Worm (Caenorhabditis elegans) whole organism, late embryonic: ENCODE measurements around the gene zmp-4.

ENCODE experiments used
- C38D4.7 ChIP-seq: fragments of 200-800 bp; sonication (Bioruptor generic); optimal IDR thresholded peaks from 2 replicates; lab custom pipeline; 2018; ENCODE audit warnings: mild to moderate bottlenecking, missing genetic modification characterization, moderate library complexity, missing compliant biosample characterization
- F13H6.1 ChIP-seq: sonication (generic microtip); optimal IDR thresholded peaks from 2 replicates; lab custom pipeline; 2016; ENCODE audit warnings: missing genetic modification characterization, missing compliant biosample characterization
- K02D7.2 ChIP-seq: sonication (generic microtip); optimal IDR thresholded peaks from 2 replicates; lab custom pipeline; 2017; ENCODE audit warnings: mild to moderate bottlenecking, missing genetic modification characterization, missing compliant biosample characterization
- ama-1 ChIP-seq: fragments of 150-350 bp; optimal IDR thresholded peaks from 2 replicates; lab custom pipeline; 2014
- ceh-14 ChIP-seq: sonication (generic microtip); optimal IDR thresholded peaks from 2 replicates; lab custom pipeline; 2016; ENCODE audit warnings: missing genotype, missing genetic modification characterization, missing compliant biosample characterization
- ceh-18 ChIP-seq: sonication (generic microtip); optimal IDR thresholded peaks from 2 replicates; lab custom pipeline; 2016; ENCODE audit warnings: missing genetic modification characterization, missing compliant biosample characterization
- ceh-2 ChIP-seq: sonication (generic microtip); optimal IDR thresholded peaks from 2 replicates; lab custom pipeline; 2016; ENCODE audit warnings: missing genotype, missing genetic modification characterization, missing compliant biosample characterization
- ceh-24 ChIP-seq: sonication (generic microtip); optimal IDR thresholded peaks from 2 replicates; lab custom pipeline; 2016; ENCODE audit warnings: mild to moderate bottlenecking, missing genetic modification characterization, missing compliant biosample characterization
- ceh-30 ChIP-seq: fragments of 150-350 bp; optimal IDR thresholded peaks from 2 replicates; lab custom pipeline; 2014; ENCODE audit warnings: missing biosample characterization, missing genetic modification characterization
- ceh-31 ChIP-seq: sonication (generic microtip); optimal IDR thresholded peaks from 2 replicates; lab custom pipeline; 2016; ENCODE audit warnings: missing genetic modification characterization, missing compliant biosample characterization
- ceh-45 ChIP-seq: fragments of 200-800 bp; sonication (Bioruptor generic); IDR thresholded peaks from 2 replicates; pipeline ENCODE4 v1.3.6; 2022; ENCODE audit warnings: missing genetic modification reagents, missing genetic modification characterization, missing compliant biosample characterization
- ceh-6 ChIP-seq: fragments of 200-800 bp; sonication (Bioruptor generic); optimal IDR thresholded peaks from 2 replicates; lab custom pipeline; 2018; ENCODE audit warnings: mild to moderate bottlenecking, missing genetic modification characterization, missing compliant biosample characterization
- ceh-9 ChIP-seq: sonication (generic microtip); optimal IDR thresholded peaks from 2 replicates; lab custom pipeline; 2016; ENCODE audit warnings: mild to moderate bottlenecking, missing genetic modification characterization, inconsistent platforms, missing compliant biosample characterization
- che-1 ChIP-seq: sonication (generic microtip); optimal IDR thresholded peaks from 2 replicates; lab custom pipeline; 2016; ENCODE audit warnings: mild to moderate bottlenecking, missing genetic modification characterization, missing compliant biosample characterization
- elt-2 ChIP-seq: sonication (generic microtip); optimal IDR thresholded peaks from 2 replicates; lab custom pipeline; 2016; ENCODE audit warnings: missing genetic modification reagents, missing genetic modification characterization, missing compliant biosample characterization
- elt-4 ChIP-seq: sonication (generic microtip); optimal IDR thresholded peaks from 2 replicates; lab custom pipeline; 2016; ENCODE audit warnings: missing genetic modification characterization, missing compliant biosample characterization
- fax-1 ChIP-seq: sonication (generic microtip); optimal IDR thresholded peaks from 2 replicates; lab custom pipeline; 2016; ENCODE audit warnings: missing genotype, missing genetic modification characterization, missing compliant biosample characterization
- fkh-10 ChIP-seq: fragments of 150-350 bp; optimal IDR thresholded peaks from 2 replicates; lab custom pipeline; 2014; ENCODE audit warnings: missing biosample characterization, missing genetic modification reagents, missing genetic modification characterization
- fkh-6 ChIP-seq: sonication (generic microtip); optimal IDR thresholded peaks from 2 replicates; lab custom pipeline; 2016; ENCODE audit warnings: missing genetic modification characterization, missing compliant biosample characterization
- gmeb-2 ChIP-seq: sonication (generic microtip); optimal IDR thresholded peaks from 2 replicates; lab custom pipeline; 2016; ENCODE audit warnings: missing genetic modification characterization, inconsistent platforms, missing compliant biosample characterization
- hlh-15 ChIP-seq: sonication (generic microtip); optimal IDR thresholded peaks from 2 replicates; lab custom pipeline; 2016; ENCODE audit warnings: missing genetic modification characterization, missing compliant biosample characterization
- hlh-6 ChIP-seq: sonication (generic microtip); optimal IDR thresholded peaks from 2 replicates; lab custom pipeline; 2016; ENCODE audit warnings: missing genotype, missing genetic modification characterization, missing compliant biosample characterization
- lim-6 ChIP-seq: sonication (generic microtip); optimal IDR thresholded peaks from 2 replicates; lab custom pipeline; 2016; ENCODE audit warnings: missing genetic modification characterization, missing compliant biosample characterization
- madf-2 ChIP-seq: sonication (generic microtip); optimal IDR thresholded peaks from 2 replicates; lab custom pipeline; 2017; ENCODE audit warnings: missing genetic modification characterization, missing compliant biosample characterization
- mec-3 ChIP-seq: sonication (generic microtip); optimal IDR thresholded peaks from 2 replicates; lab custom pipeline; 2016; ENCODE audit warnings: borderline replicate concordance, missing genetic modification characterization, missing compliant biosample characterization
- nhr-232 ChIP-seq: sonication (generic microtip); optimal IDR thresholded peaks from 2 replicates; lab custom pipeline; 2016; ENCODE audit warnings: missing genetic modification characterization, missing compliant biosample characterization
- pha-4 ChIP-seq: fragments of 150-350 bp; optimal IDR thresholded peaks from 2 replicates; lab custom pipeline; 2018; ENCODE audit warnings: missing biosample characterization, missing genetic modification reagents, missing genetic modification characterization
- ref-2 ChIP-seq: sonication (generic microtip); optimal IDR thresholded peaks from 2 replicates; lab custom pipeline; 2016; ENCODE audit warnings: missing genetic modification characterization, missing compliant biosample characterization
- sdc-2 ChIP-seq: sonication (generic microtip); optimal IDR thresholded peaks from 2 replicates; lab custom pipeline; 2016; ENCODE audit warnings: missing genotype, missing genetic modification characterization, missing compliant biosample characterization
- sox-2 ChIP-seq: fragments of 200-800 bp; sonication (Bioruptor generic); IDR thresholded peaks from 2 replicates; pipeline ENCODE4 v1.3.6; 2022; ENCODE audit warnings: missing genetic modification reagents, missing genetic modification characterization, missing compliant biosample characterization
- tbx-2 ChIP-seq: sonication (generic microtip); optimal IDR thresholded peaks from 2 replicates; lab custom pipeline; 2016; ENCODE audit warnings: missing genetic modification characterization, missing compliant biosample characterization
- unc-3 ChIP-seq, 2 experiments: fragments of 200-800 bp in 1 of 2; sonication (Bioruptor generic) in 1 of 2; sonication (generic microtip) in 1 of 2; conservative IDR thresholded peaks in 1 of 2; optimal IDR thresholded peaks in 1 of 2; 2 replicates each; pipeline versions ENCODE4 v1.3.6 to Lab custom; 2016 to 2022; ENCODE audit warnings: missing compliant biosample characterization in 2 of 2, missing genetic modification characterization in 2 of 2, missing genetic modification reagents in 1 of 2
- unc-42 ChIP-seq: sonication (generic microtip); optimal IDR thresholded peaks from 2 replicates; lab custom pipeline; 2016; ENCODE audit warnings: missing genotype, missing genetic modification characterization, missing compliant biosample characterization
- unc-55 ChIP-seq: sonication (generic microtip); optimal IDR thresholded peaks from 2 replicates; lab custom pipeline; 2017; ENCODE audit warnings: missing biosample characterization, missing genetic modification reagents, missing genetic modification characterization

zmp-4 gene

ce11 chrV:14928248-14928647 lies 6.8 kb upstream of the zmp-4 start, which contains the start of gene srg-55 (continued):
- TF ChIP-seq C38D4.7 (GFP tag; lab: Kevin White, UChicago) (no peak), unc-3 (GFP tag; conservative IDR thresholded peaks at IDR 0.05; lab: Robert Waterston, UW) (no peak), unc-3 (tag; optimal IDR thresholded peaks at IDR 0.05; lab: Kevin White, UChicago) (no peak)
- TF ChIP-seq, all 69 proteins: peak for 0

- TF ChIP-seq ref-2 (tag; lab: Kevin White, UChicago) (no peak), ceh-6 (GFP tag; lab: Kevin White, UChicago) (no peak)
- TF ChIP-seq, all 69 proteins: peak for 0
Measured at ce11 chrV:14924104-14924503, 2.7 kb upstream of the zmp-4 start, which contains the start of gene srg-54. Gene srg-54 (minus strand): TSS chrV:14924204.

- TF ChIP-seq K02D7.2: no peak
- no peak for TF ChIP-seq sdc-2
- no peak for TF ChIP-seq ceh-30 (tag; lab: Kevin White, UChicago)
- no peak for TF ChIP-seq elt-2 (tag; lab: Kevin White, UChicago)
- no peak for TF ChIP-seq unc-42 (tag; lab: Kevin White, UChicago)
- no peak for TF ChIP-seq C38D4.7 (GFP tag; lab: Kevin White, UChicago)
- no peak for TF ChIP-seq nhr-232 (tag; lab: Kevin White, UChicago)
- TF ChIP-seq ref-2 (tag; lab: Kevin White, UChicago): no peak
- TF ChIP-seq F13H6.1 (tag; lab: Kevin White, UChicago): no peak
- no peak for TF ChIP-seq ama-1 (lab: Kevin White, UChicago)
- TF ChIP-seq lim-6 (tag; lab: Kevin White, UChicago): no peak
- no peak for TF ChIP-seq fkh-6 (tag; lab: Kevin White, UChicago)
- no peak for TF ChIP-seq sox-2 (GFP tag; lab: Robert Waterston, UW)
- no peak for TF ChIP-seq ceh-9
- no peak for TF ChIP-seq mec-3 (tag; lab: Kevin White, UChicago)
- TF ChIP-seq unc-3 (GFP tag; conservative IDR thresholded peaks at IDR 0.05; lab: Robert Waterston, UW): no peak
- no peak for TF ChIP-seq unc-3 (tag; optimal IDR thresholded peaks at IDR 0.05; lab: Kevin White, UChicago)
- no peak for TF ChIP-seq pha-4 (tag; lab: Kevin White, UChicago)
- no peak for TF ChIP-seq hlh-15 (tag; lab: Kevin White, UChicago)
Measured at ce11 chrV:14915599-14915998, 5.8 kb downstream of the zmp-4 start, which contains the start of gene H12D21.11. Gene H12D21.11 (plus strand): TSS chrV:14915899.

ce11 chrV:14910758-14911157 lies 10.7 kb downstream of the zmp-4 start:
- TF ChIP-seq che-1 (tag; lab: Kevin White, UChicago) (no peak), ceh-2 (tag; lab: Kevin White, UChicago) (no peak)
- TF ChIP-seq, all 69 proteins: peak for 0

ce11 chrV:14909331-14909835 lies 12.0 kb downstream of the zmp-4 start, which contains the start of gene H12D21.9:
Gene H12D21.9 (minus strand): TSS chrV:14909478.
- TF ChIP-seq unc-55 (GFP tag; lab: Kevin White, UChicago) (peak; percentile 16), ceh-14 (tag; lab: Kevin White, UChicago) (no peak), ceh-18 (tag; lab: Kevin White, UChicago) (peak; percentile 41), elt-4 (tag; lab: Kevin White, UChicago) (no peak)

ce11 chrV:14907445-14907844 lies 14.0 kb downstream of the zmp-4 start:
- no peak for TF ChIP-seq ceh-2 (tag; lab: Kevin White, UChicago)
- no peak for TF ChIP-seq fkh-10 (GFP tag; lab: Kevin White, UChicago)
- TF ChIP-seq gmeb-2 (tag; lab: Kevin White, UChicago): no peak
- TF ChIP-seq hlh-6 (tag; lab: Kevin White, UChicago): no peak
- no peak for TF ChIP-seq unc-42 (tag; lab: Kevin White, UChicago)
- no peak for TF ChIP-seq fax-1
- no peak for TF ChIP-seq ama-1 (lab: Kevin White, UChicago)
- no peak for TF ChIP-seq ceh-45 (GFP tag; lab: Robert Waterston, UW)
- no peak for TF ChIP-seq ceh-24 (tag; lab: Kevin White, UChicago)
- TF ChIP-seq che-1 (tag; lab: Kevin White, UChicago): no peak
- TF ChIP-seq tbx-2 (tag; lab: Kevin White, UChicago): no peak
- no peak for TF ChIP-seq mec-3 (tag; lab: Kevin White, UChicago)
- no peak for TF ChIP-seq madf-2 (tag; lab: Kevin White, UChicago)
- TF ChIP-seq ceh-31 (tag; lab: Kevin White, UChicago): no peak
- TF ChIP-seq ceh-30 (tag; lab: Kevin White, UChicago): no peak
